Fruit fly (Drosophila melanogaster) whole organism, prepupa: ENCODE results near the gene CG5421.

ENCODE experiments used
- CG11762 ChIP-seq: fragments of 200-800 bp; sonication (Bioruptor generic); optimal IDR thresholded peaks from 3 replicates; lab custom pipeline; 2016; ENCODE audit warnings: missing biosample characterization, missing genetic modification characterization; ENCODE audit not compliant: insufficient read depth
- CG16779 ChIP-seq: fragments of 200-800 bp; sonication (Bioruptor generic); optimal IDR thresholded peaks from 3 replicates; lab custom pipeline; 2017; ENCODE audit warnings: missing biosample characterization, mild to moderate bottlenecking, missing genetic modification characterization
- CG6276 ChIP-seq: fragments of 200-800 bp; sonication (Bioruptor generic); optimal IDR thresholded peaks from 2 replicates; lab custom pipeline; 2017; ENCODE audit warnings: missing biosample characterization, mild to moderate bottlenecking, missing genetic modification characterization
- CG6854 ChIP-seq: fragments of 200-800 bp; sonication (Bioruptor generic); optimal IDR thresholded peaks from 2 replicates; lab custom pipeline; 2017; ENCODE audit warnings: missing biosample characterization, mild to moderate bottlenecking, missing genetic modification characterization
- CG8119 ChIP-seq: fragments of 200-800 bp; sonication (Bioruptor generic); IDR thresholded peaks from 3 replicates; pipeline ENCODE4 v1.3.6; 2022; ENCODE audit warnings: missing biosample characterization, missing genetic modification characterization
- Eip78C ChIP-seq: fragments of 200-800 bp; sonication (Bioruptor generic); peaks from one replicate; lab custom pipeline; 2016; ENCODE audit warnings: missing biosample characterization, missing genetic modification characterization
- Ets96B ChIP-seq: fragments of 200-800 bp; optimal IDR thresholded peaks from 2 replicates; lab custom pipeline; 2019; ENCODE audit warnings: missing biosample characterization, mild to moderate bottlenecking, missing genetic modification characterization, moderate library complexity
- Gug ChIP-seq: fragments of 200-800 bp; sonication (Bioruptor generic); IDR thresholded peaks from 2 replicates; pipeline ENCODE4 v1.3.6; 2022; ENCODE audit warnings: missing biosample characterization, missing genetic modification characterization
- Hr39 ChIP-seq: fragments of 200-800 bp; sonication (Bioruptor generic); optimal IDR thresholded peaks from 2 replicates; lab custom pipeline; 2016; ENCODE audit warnings: missing biosample characterization, missing genetic modification characterization
- OdsH ChIP-seq: fragments of 200-800 bp; sonication (Bioruptor generic); optimal IDR thresholded peaks from 3 replicates; lab custom pipeline; 2016; ENCODE audit warnings: missing biosample characterization, missing genetic modification characterization
- esn ChIP-seq: fragments of 200-800 bp; sonication (Bioruptor generic); optimal IDR thresholded peaks from 2 replicates; lab custom pipeline; 2016; ENCODE audit warnings: missing biosample characterization, mild to moderate bottlenecking, missing genetic modification characterization, moderate library complexity
- net ChIP-seq: fragments of 200-800 bp; sonication (Bioruptor generic); optimal IDR thresholded peaks from 3 replicates; lab custom pipeline; 2016; ENCODE audit warnings: missing biosample characterization, missing genetic modification characterization
- spab ChIP-seq: fragments of 200-800 bp; sonication (Bioruptor generic); optimal IDR thresholded peaks from 2 replicates; lab custom pipeline; 2017; ENCODE audit warnings: missing biosample characterization, mild to moderate bottlenecking, missing genetic modification characterization, missing genetic modification reagents
- vri ChIP-seq: fragments of 200-800 bp; sonication (Bioruptor generic); optimal IDR thresholded peaks from 3 replicates; lab custom pipeline; 2016; ENCODE audit warnings: missing biosample characterization, mild to moderate bottlenecking, missing genetic modification characterization

DNA sequence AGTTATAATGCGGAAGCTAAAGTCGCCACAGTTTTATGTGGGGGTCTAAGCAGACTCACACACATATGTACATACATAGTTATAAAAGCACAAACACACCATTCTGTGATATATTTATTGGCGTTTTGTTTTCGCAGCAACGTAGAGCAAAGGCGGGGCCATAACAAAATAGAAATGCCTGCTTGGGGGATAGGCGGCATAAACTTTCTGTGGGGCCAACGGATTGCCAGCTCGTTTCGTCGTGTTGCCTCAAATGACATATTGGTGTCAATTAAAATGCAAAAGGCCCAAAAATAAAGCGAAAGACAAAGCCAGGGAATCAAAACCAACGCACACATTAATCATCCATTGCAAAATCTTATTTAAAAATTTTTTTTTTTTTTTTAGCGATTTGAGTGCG lies 20.9 kb upstream of the CG5421 start:
- TF ChIP-seq CG6276 (no peak), net (GFP tag; lab: Kevin White, UChicago) (no peak), Hr39 (GFP tag; lab: Kevin White, UChicago) (no peak), CG16779 (no peak), spab (GFP tag; lab: Kevin White, UChicago) (no peak), vri (no peak), Ets96B (no peak), CG11762 (no peak), Eip78C (GFP tag; lab: Kevin White, UChicago) (peak; percentile 4), CG6854 (GFP tag; lab: Kevin White, UChicago) (no peak), esn (no peak), CG8119 (GFP tag; lab: Robert Waterston, UW) (no peak), OdsH (no peak), Gug (no peak)
